Fruit fly (Drosophila melanogaster) whole organism: ENCODE measurements around the gene Polr2J.

Experiments
- Dll ChIP-seq: fragments of >200 bp; optimal IDR thresholded peaks from 2 replicates; lab custom pipeline; 2017
- psq ChIP-seq: fragments of >200 bp; optimal IDR thresholded peaks from 2 replicates; lab custom pipeline; 2017

- TF ChIP-seq Dll (lab: Kevin White, UChicago) (no peak), psq (no peak)
These were observed 23.1 kb upstream of the Polr2J start, which contains the start of the genes Dif and CG5043 for dm6 chr2L:17433030-17433912.
